Worm (Caenorhabditis elegans) whole organism, L2 larva: Measurements from ENCODE around the gene T01H3.3.

Experiments used
- C34F6.9 ChIP-seq: fragments of 150-350 bp; optimal IDR thresholded peaks from 2 replicates; lab custom pipeline; 2014; ENCODE audit warnings: missing biosample characterization, missing genetic modification characterization
- F13H6.1 ChIP-seq: sonication (generic microtip); optimal IDR thresholded peaks from 2 replicates; lab custom pipeline; 2016; ENCODE audit warnings: missing genetic modification characterization, missing compliant biosample characterization
- R02D3.7 ChIP-seq: fragments of 150-350 bp; optimal IDR thresholded peaks from 2 replicates; lab custom pipeline; 2014; ENCODE audit warnings: missing biosample characterization, missing genetic modification characterization
- Y55F3AM.14 ChIP-seq: fragments of 200-800 bp; sonication (Bioruptor generic); optimal IDR thresholded peaks from 2 replicates; lab custom pipeline; 2018; ENCODE audit warnings: mild to moderate bottlenecking, missing genetic modification characterization, missing compliant biosample characterization
- ZK546.5 ChIP-seq: sonication (generic microtip); optimal IDR thresholded peaks from 2 replicates; lab custom pipeline; 2017; ENCODE audit warnings: missing biosample characterization, missing genetic modification characterization
- alr-1 ChIP-seq: fragments of 150-350 bp; optimal IDR thresholded peaks from 2 replicates; lab custom pipeline; 2014; ENCODE audit warnings: missing biosample characterization, missing genetic modification characterization
- ama-1 ChIP-seq: fragments of 150-350 bp; optimal IDR thresholded peaks from 2 replicates; lab custom pipeline; 2018; ENCODE audit warnings: inconsistent platforms
- blmp-1 ChIP-seq: sonication (generic microtip); optimal IDR thresholded peaks from 2 replicates; lab custom pipeline; 2017; ENCODE audit warnings: missing genetic modification characterization, mild to moderate bottlenecking, missing compliant biosample characterization, antibody characterized with exemption, moderate library complexity; ENCODE audit not compliant: insufficient read depth
- ceh-16 ChIP-seq: fragments of 150-350 bp; optimal IDR thresholded peaks from 2 replicates; lab custom pipeline; 2014; ENCODE audit warnings: missing biosample characterization, missing genetic modification characterization
- ceh-82 ChIP-seq: fragments of 150-350 bp; optimal IDR thresholded peaks from 2 replicates; lab custom pipeline; 2014; ENCODE audit warnings: missing biosample characterization, missing genetic modification characterization
- crh-2 ChIP-seq: sonication (generic microtip); optimal IDR thresholded peaks from 2 replicates; lab custom pipeline; 2017; ENCODE audit warnings: missing biosample characterization, missing genetic modification characterization
- dmd-4 ChIP-seq: sonication (generic microtip); optimal IDR thresholded peaks from 2 replicates; lab custom pipeline; 2017; ENCODE audit warnings: missing biosample characterization, missing genetic modification characterization
- egl-27 ChIP-seq: sonication (generic microtip); optimal IDR thresholded peaks from 3 replicates; lab custom pipeline; 2017; ENCODE audit warnings: missing biosample characterization, missing genetic modification reagents, missing genetic modification characterization
- elt-1 ChIP-seq: fragments of 150-350 bp; optimal IDR thresholded peaks from 2 replicates; lab custom pipeline; 2014; ENCODE audit warnings: missing biosample characterization, missing genetic modification characterization
- elt-3 ChIP-seq: sonication (generic microtip); optimal IDR thresholded peaks from 2 replicates; lab custom pipeline; 2017; ENCODE audit warnings: missing biosample characterization, missing genetic modification characterization
- fos-1 ChIP-seq: fragments of 150-350 bp; optimal IDR thresholded peaks from 2 replicates; lab custom pipeline; 2014; ENCODE audit warnings: missing biosample characterization, missing genetic modification characterization
- gmeb-1 ChIP-seq: fragments of 150-350 bp; optimal IDR thresholded peaks from 2 replicates; lab custom pipeline; 2014; ENCODE audit warnings: missing biosample characterization, missing genetic modification characterization
- lin-11 ChIP-seq: fragments of 150-350 bp; sonication (generic microtip); optimal IDR thresholded peaks from 2 replicates; lab custom pipeline; 2014; ENCODE audit warnings: missing biosample characterization, missing genetic modification characterization, inconsistent platforms, mixed read lengths
- lin-13 ChIP-seq: fragments of 150-350 bp; optimal IDR thresholded peaks from 2 replicates; lab custom pipeline; 2014; ENCODE audit warnings: missing biosample characterization, missing genetic modification reagents, missing genetic modification characterization
- lin-39 ChIP-seq: fragments of 150-350 bp; optimal IDR thresholded peaks from 2 replicates; lab custom pipeline; 2014; ENCODE audit warnings: missing biosample characterization, missing genetic modification reagents, missing genetic modification characterization
- lsy-2 ChIP-seq, 2 experiments: fragments of 150-350 bp in 1 of 2; sonication (generic microtip) in 1 of 2; optimal IDR thresholded peaks; 2 replicates each; lab custom pipeline; 2014 to 2017; ENCODE audit warnings: missing biosample characterization in 2 of 2, missing genetic modification characterization in 2 of 2
- mab-5 ChIP-seq: fragments of 150-350 bp; optimal IDR thresholded peaks from 2 replicates; lab custom pipeline; 2014; ENCODE audit warnings: missing biosample characterization, missing genetic modification characterization
- mdl-1 ChIP-seq, 2 experiments: fragments of 150-350 bp in 1 of 2; sonication (generic microtip) in 1 of 2; optimal IDR thresholded peaks; 2 replicates each; lab custom pipeline; 2017; ENCODE audit warnings: missing biosample characterization in 2 of 2, missing genetic modification characterization in 2 of 2
- nhr-10 ChIP-seq: sonication (generic microtip); optimal IDR thresholded peaks from 2 replicates; lab custom pipeline; 2017; ENCODE audit warnings: missing biosample characterization, missing genetic modification characterization
- nhr-12 ChIP-seq: fragments of 150-350 bp; optimal IDR thresholded peaks from 2 replicates; lab custom pipeline; 2014; ENCODE audit warnings: missing biosample characterization, missing genetic modification characterization
- nhr-129 ChIP-seq: fragments of 150-350 bp; optimal IDR thresholded peaks from 2 replicates; lab custom pipeline; 2014; ENCODE audit warnings: missing biosample characterization, missing genetic modification characterization
- nhr-21 ChIP-seq: fragments of 150-350 bp; optimal IDR thresholded peaks from 2 replicates; lab custom pipeline; 2014; ENCODE audit warnings: missing biosample characterization, missing genetic modification characterization
- nhr-23 ChIP-seq: fragments of 150-350 bp; optimal IDR thresholded peaks from 2 replicates; lab custom pipeline; 2014; ENCODE audit warnings: missing biosample characterization, missing genetic modification reagents, missing genetic modification characterization
- nhr-237 ChIP-seq: fragments of 150-350 bp; optimal IDR thresholded peaks from 2 replicates; lab custom pipeline; 2014; ENCODE audit warnings: missing biosample characterization, missing genetic modification characterization
- nhr-25 ChIP-seq: fragments of 150-350 bp; sonication (generic microtip); optimal IDR thresholded peaks from 3 replicates; lab custom pipeline; 2014; ENCODE audit warnings: missing biosample characterization, missing genetic modification characterization
- nhr-77 ChIP-seq: fragments of 150-350 bp; optimal IDR thresholded peaks from 2 replicates; lab custom pipeline; 2014; ENCODE audit warnings: missing biosample characterization, missing genetic modification characterization
- peb-1 ChIP-seq: fragments of 150-350 bp; optimal IDR thresholded peaks from 2 replicates; lab custom pipeline; 2014; ENCODE audit warnings: missing biosample characterization, missing genetic modification characterization
- sem-4 ChIP-seq: fragments of 150-350 bp; optimal IDR thresholded peaks from 2 replicates; lab custom pipeline; 2014; ENCODE audit warnings: missing biosample characterization, missing genetic modification reagents, missing genetic modification characterization
- skn-1 ChIP-seq: sonication (generic microtip); optimal IDR thresholded peaks from 2 replicates; lab custom pipeline; 2017; ENCODE audit warnings: missing biosample characterization, missing genetic modification characterization
- sma-3 ChIP-seq: sonication (generic microtip); optimal IDR thresholded peaks from 2 replicates; lab custom pipeline; 2016; ENCODE audit warnings: missing genetic modification reagents, missing genetic modification characterization, missing compliant biosample characterization
- sma-9 ChIP-seq, 2 experiments: fragments of 150-350 bp in 1 of 2; sonication (generic microtip) in 1 of 2; optimal IDR thresholded peaks; 2 replicates each; lab custom pipeline; 2014 to 2016; ENCODE audit warnings: missing genetic modification characterization in 2 of 2, mild to moderate bottlenecking in 1 of 2, missing biosample characterization in 1 of 2, missing compliant biosample characterization in 1 of 2, missing genetic modification reagents in 1 of 2, moderate library complexity in 1 of 2
- snpc-4 ChIP-seq: fragments of 150-350 bp; optimal IDR thresholded peaks from 2 replicates; lab custom pipeline; 2014; ENCODE audit warnings: missing biosample characterization, missing genetic modification characterization
- unc-39 ChIP-seq: fragments of 150-350 bp; optimal IDR thresholded peaks from 2 replicates; lab custom pipeline; 2014; ENCODE audit warnings: missing biosample characterization, missing genetic modification characterization
- unc-55 ChIP-seq: fragments of 150-350 bp; sonication (generic microtip); optimal IDR thresholded peaks from 3 replicates; lab custom pipeline; 2014; ENCODE audit warnings: missing biosample characterization, missing genetic modification reagents, missing genetic modification characterization
- unc-62 ChIP-seq: fragments of 150-350 bp; optimal IDR thresholded peaks from 2 replicates; lab custom pipeline; 2014; ENCODE audit warnings: missing biosample characterization, missing genetic modification reagents, missing genetic modification characterization
- zag-1 ChIP-seq: fragments of 150-350 bp; optimal IDR thresholded peaks from 2 replicates; lab custom pipeline; 2014; ENCODE audit warnings: missing biosample characterization, missing genetic modification characterization
- ztf-1 ChIP-seq: fragments of 200-800 bp; sonication (Bioruptor generic); conservative IDR thresholded peaks from 2 replicates; pipeline ENCODE4 v1.3.6; 2022; ENCODE audit warnings: missing genetic modification characterization, missing compliant biosample characterization
- ztf-11 ChIP-seq: sonication (generic microtip); optimal IDR thresholded peaks from 2 replicates; lab custom pipeline; 2017; ENCODE audit warnings: missing biosample characterization, missing genetic modification characterization
- ztf-4 ChIP-seq: fragments of 150-350 bp; optimal IDR thresholded peaks from 2 replicates; lab custom pipeline; 2014; ENCODE audit warnings: missing biosample characterization, missing genetic modification characterization

Gene T01H3.3

ce11 chrII:7864207-7864606 lies 9.5 kb downstream of the T01H3.3 start, which contains the start of gene ostb-1 (continued):
- TF ChIP-seq elt-1 (tag; lab: Kevin White, UChicago) (no peak), unc-39 (tag; lab: Kevin White, UChicago) (no peak), ama-1 (lab: Kevin White, UChicago) (no peak), unc-62 (GFP tag; lab: Kevin White, UChicago) (no peak), ZK546.5 (no peak), nhr-25 (tag; lab: Kevin White, UChicago) (no peak), nhr-77 (tag; lab: Kevin White, UChicago) (no peak), snpc-4 (no peak), blmp-1 (tag; lab: Kevin White, UChicago) (no peak), nhr-12 (tag; lab: Kevin White, UChicago) (no peak)

DNA sequence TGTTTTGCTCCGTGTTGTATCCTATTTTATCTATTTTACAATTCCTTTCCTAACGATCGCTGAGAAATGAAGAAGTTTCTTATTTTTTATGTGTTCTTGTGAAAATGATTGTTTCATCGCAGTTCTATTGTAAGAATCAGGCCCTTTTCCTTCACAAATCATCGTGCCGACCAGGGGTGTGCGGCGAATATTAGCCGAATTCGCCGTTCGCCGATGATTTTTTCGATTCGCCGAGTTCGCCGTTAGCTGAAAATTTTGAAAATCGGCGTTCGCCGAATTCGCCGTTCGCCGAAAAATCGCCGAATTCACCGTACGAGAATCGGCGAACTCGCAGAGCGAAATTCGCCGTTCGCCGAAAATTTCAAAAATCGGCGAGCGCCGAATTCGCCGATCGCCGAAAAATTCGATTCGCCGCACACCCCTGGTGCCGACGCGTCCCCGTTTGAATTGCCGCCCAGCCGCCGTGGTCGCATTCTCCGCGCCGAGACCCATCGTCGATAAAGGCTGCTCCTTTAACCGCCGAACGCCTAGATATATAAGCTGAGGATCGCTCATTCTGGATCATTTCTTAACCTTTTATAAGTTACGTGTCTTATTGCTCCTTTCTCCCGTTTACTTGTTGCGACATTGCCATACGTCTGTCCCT lies 10.1 kb downstream of the T01H3.3 start:
- TF ChIP-seq elt-3 (tag; lab: Kevin White, UChicago), result no peak
- no peak for TF ChIP-seq lin-13 (GFP tag; lab: Kevin White, UChicago)
- TF ChIP-seq mdl-1 (tag; optimal IDR thresholded peaks at IDR 0.05; lab: Kevin White, UChicago), result no peak
- TF ChIP-seq lin-39 (tag; lab: Kevin White, UChicago), result no peak
- TF ChIP-seq alr-1 (tag; lab: Kevin White, UChicago), result no peak
- no peak for TF ChIP-seq egl-27 (tag; lab: Kevin White, UChicago)
- TF ChIP-seq ztf-1 (GFP tag; lab: Robert Waterston, UW), result no peak
- TF ChIP-seq nhr-77 (tag; lab: Kevin White, UChicago), result no peak
- no peak for TF ChIP-seq zag-1
- TF ChIP-seq nhr-25 (tag; lab: Kevin White, UChicago), result no peak
- TF ChIP-seq ZK546.5, result no peak
- TF ChIP-seq peb-1 (tag; lab: Kevin White, UChicago), result no peak
- TF ChIP-seq mab-5 (tag; lab: Kevin White, UChicago), result no peak
- no peak for TF ChIP-seq nhr-23 (tag; lab: Kevin White, UChicago)
- TF ChIP-seq nhr-12 (tag; lab: Kevin White, UChicago), result no peak

DNA sequence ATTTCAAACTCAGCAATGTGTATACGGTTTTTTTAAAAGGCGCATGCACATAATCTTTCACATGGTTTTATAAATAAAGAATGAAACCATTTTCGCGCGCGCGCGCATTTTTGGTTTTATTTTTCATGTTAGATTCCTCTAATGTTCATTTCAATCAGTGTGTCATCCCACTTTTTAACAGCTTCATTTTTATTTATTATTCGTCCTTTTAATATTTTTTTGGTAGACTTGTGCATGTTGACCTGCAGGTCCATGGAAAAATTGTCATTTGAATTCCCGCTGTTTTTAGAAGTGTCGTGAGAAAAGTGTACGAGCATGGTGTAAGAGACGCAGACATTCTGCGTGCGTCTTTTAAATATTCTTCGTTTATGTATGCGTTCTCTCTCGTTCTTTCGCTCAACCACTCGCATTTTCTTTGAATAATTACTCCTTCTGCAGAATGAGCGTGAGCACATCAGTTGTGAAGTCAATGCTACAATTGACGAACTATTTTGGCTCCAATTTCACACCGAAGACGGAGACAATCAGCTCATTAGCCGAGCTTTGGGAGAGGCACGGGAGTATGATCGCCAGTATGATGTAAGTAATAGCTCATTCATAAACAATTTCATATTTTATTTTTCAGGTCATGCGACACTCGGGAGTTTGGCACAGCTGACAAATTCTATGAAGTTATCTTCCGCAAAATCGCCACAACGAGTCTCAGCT lies 13.3 kb downstream of the T01H3.3 start, which contains the start of gene lin-5:
Gene lin-5, plus strand, starts transcription at position 354 of the 708 bp plus-strand sequence.
- peak in 1 of 2 experiments; percentile 79 for TF ChIP-seq lsy-2 (tag; optimal IDR thresholded peaks at IDR 0.05; lab: Kevin White, UChicago)
- no peak for TF ChIP-seq unc-39 (tag; lab: Kevin White, UChicago)
- no peak for TF ChIP-seq R02D3.7 (tag; lab: Kevin White, UChicago)
- peak; percentile 82 for TF ChIP-seq C34F6.9 (tag; lab: Kevin White, UChicago)
- no peak for TF ChIP-seq lin-39 (tag; lab: Kevin White, UChicago)
- no peak for TF ChIP-seq F13H6.1 (tag; lab: Kevin White, UChicago)
- no peak for TF ChIP-seq dmd-4 (tag; lab: Kevin White, UChicago)
- no peak for TF ChIP-seq nhr-12 (tag; lab: Kevin White, UChicago)
- TF ChIP-seq elt-3 (tag; lab: Kevin White, UChicago), result no peak
- no peak for TF ChIP-seq nhr-25 (tag; lab: Kevin White, UChicago)
- no peak for TF ChIP-seq ceh-82 (tag; lab: Kevin White, UChicago)
- TF ChIP-seq alr-1 (tag; lab: Kevin White, UChicago), result no peak
- TF ChIP-seq sem-4 (tag; lab: Kevin White, UChicago), result peak; percentile 4
- peak; percentile 71 for TF ChIP-seq gmeb-1 (tag; lab: Kevin White, UChicago)
- TF ChIP-seq crh-2 (tag; lab: Kevin White, UChicago), result peak; percentile 69
- TF ChIP-seq sma-9 (GFP tag; optimal IDR thresholded peaks at IDR 0.05; lab: Kevin White, UChicago), result peak; percentile 41
- no peak for TF ChIP-seq sma-9 (tag; optimal IDR thresholded peaks at IDR 0.05; lab: Kevin White, UChicago)
- TF ChIP-seq snpc-4, result no peak
- no peak for TF ChIP-seq lin-11 (tag; lab: Kevin White, UChicago)
- no peak for TF ChIP-seq nhr-23 (tag; lab: Kevin White, UChicago)
- TF ChIP-seq zag-1, result no peak
- TF ChIP-seq Y55F3AM.14 (GFP tag; lab: Kevin White, UChicago), result no peak
- TF ChIP-seq fos-1 (tag; lab: Kevin White, UChicago), result peak; percentile 16
- no peak for TF ChIP-seq elt-1 (tag; lab: Kevin White, UChicago)
- peak; percentile 89 for TF ChIP-seq unc-55 (GFP tag; lab: Kevin White, UChicago)
- no peak for TF ChIP-seq egl-27 (tag; lab: Kevin White, UChicago)
- TF ChIP-seq nhr-21 (tag; lab: Kevin White, UChicago), result no peak
- TF ChIP-seq mdl-1 (tag; optimal IDR thresholded peaks at IDR 0.05; lab: Kevin White, UChicago), result no peak
- no peak for TF ChIP-seq nhr-237 (tag; lab: Kevin White, UChicago)
- no peak for TF ChIP-seq sma-3 (GFP tag; lab: Kevin White, UChicago)
- no peak for TF ChIP-seq ztf-4 (tag; lab: Kevin White, UChicago)
- no peak for TF ChIP-seq ztf-11 (tag; lab: Kevin White, UChicago)
- peak; percentile 58 for TF ChIP-seq lin-13 (GFP tag; lab: Kevin White, UChicago)
- no peak for TF ChIP-seq nhr-77 (tag; lab: Kevin White, UChicago)
- no peak for TF ChIP-seq ztf-1 (GFP tag; lab: Robert Waterston, UW)
- TF ChIP-seq skn-1, result no peak
- TF ChIP-seq nhr-129 (tag; lab: Kevin White, UChicago), result peak; percentile 74
- no peak for TF ChIP-seq nhr-10 (tag; lab: Kevin White, UChicago)
- no peak for TF ChIP-seq ceh-16 (tag; lab: Kevin White, UChicago)
- TF ChIP-seq, all 48 proteins: peak for 10
